Worm (Caenorhabditis elegans) whole organism, L1 larva: Measurements from ENCODE around the gene xbx-5.

Experiments
- C04F5.9 ChIP-seq: sonication (generic microtip); optimal IDR thresholded peaks from 2 replicates; lab custom pipeline; 2016; ENCODE audit warnings: missing genetic modification characterization, missing compliant biosample characterization
- Y116A8C.19 ChIP-seq: sonication (generic microtip); optimal IDR thresholded peaks from 2 replicates; lab custom pipeline; 2016; ENCODE audit warnings: missing compliant biosample characterization, missing genetic modification characterization, borderline replicate concordance
- aha-1 ChIP-seq: fragments of 150-350 bp; optimal IDR thresholded peaks from 2 replicates; lab custom pipeline; 2014; ENCODE audit warnings: missing biosample characterization, missing genetic modification characterization
- alr-1 ChIP-seq: fragments of 200-800 bp; sonication (Bioruptor generic); optimal IDR thresholded peaks from 2 replicates; lab custom pipeline; 2018; ENCODE audit warnings: borderline replicate concordance, mild to moderate bottlenecking, missing genetic modification characterization, missing compliant biosample characterization
- ama-1 ChIP-seq: fragments of 150-350 bp; optimal IDR thresholded peaks from 2 replicates; lab custom pipeline; 2014
- blmp-1 ChIP-seq: fragments of 150-350 bp; optimal IDR thresholded peaks from 2 replicates; lab custom pipeline; 2014; ENCODE audit warnings: missing biosample characterization, missing genetic modification characterization
- ceh-63 ChIP-seq: fragments of 200-800 bp; sonication (Bioruptor generic); optimal IDR thresholded peaks from 2 replicates; lab custom pipeline; 2018; ENCODE audit warnings: mild to moderate bottlenecking, missing genetic modification characterization, missing compliant biosample characterization
- ceh-82 ChIP-seq, 3 experiments: fragments of 150-350 bp in 1 of 3; sonication (generic microtip) in 2 of 3; optimal IDR thresholded peaks; 2 replicates each; lab custom pipeline; 2014 to 2017; ENCODE audit warnings: missing biosample characterization in 3 of 3, missing genetic modification characterization in 3 of 3
- ces-1 ChIP-seq: fragments of 150-350 bp; optimal IDR thresholded peaks from 2 replicates; lab custom pipeline; 2014; ENCODE audit warnings: missing biosample characterization, missing genetic modification reagents, missing genetic modification characterization
- dpl-1 ChIP-seq, 3 experiments: fragments of 150-350 bp in 2 of 3; sonication (generic microtip) in 1 of 3; optimal IDR thresholded peaks; 2 replicates each; lab custom pipeline; 2014 to 2017; ENCODE audit warnings: missing biosample characterization in 3 of 3, missing genetic modification characterization in 3 of 3, missing genetic modification reagents in 3 of 3
- dsc-1 ChIP-seq: sonication (generic microtip); optimal IDR thresholded peaks from 2 replicates; lab custom pipeline; 2016; ENCODE audit warnings: mild to moderate bottlenecking, missing genetic modification characterization, missing compliant biosample characterization
- efl-1 ChIP-seq, 4 experiments: fragments of 150-350 bp; optimal IDR thresholded peaks in 3 of 4; peaks in 1 of 4; 1 replicate in 1 of 4; 2 replicates in 3 of 4; lab custom pipeline; 2014; ENCODE audit warnings: missing biosample characterization in 2 of 4, missing genetic modification characterization in 2 of 4, missing genetic modification reagents in 2 of 4
- egl-13 ChIP-seq: sonication (generic microtip); optimal IDR thresholded peaks from 2 replicates; lab custom pipeline; 2016; ENCODE audit warnings: missing genotype, missing genetic modification reagents, missing genetic modification characterization, missing compliant biosample characterization
- elt-2 ChIP-seq: sonication (generic microtip); optimal IDR thresholded peaks from 2 replicates; lab custom pipeline; 2016; ENCODE audit warnings: missing genetic modification characterization, mild to moderate bottlenecking, inconsistent platforms, missing compliant biosample characterization, missing genetic modification reagents
- fkh-4 ChIP-seq: sonication (generic microtip); optimal IDR thresholded peaks from 2 replicates; lab custom pipeline; 2016; ENCODE audit warnings: missing compliant biosample characterization, missing genetic modification characterization, borderline replicate concordance
- fkh-8 ChIP-seq: sonication (generic microtip); optimal IDR thresholded peaks from 2 replicates; lab custom pipeline; 2016; ENCODE audit warnings: mild to moderate bottlenecking, missing genetic modification characterization, missing compliant biosample characterization
- grh-1 ChIP-seq: fragments of 200-800 bp; sonication (Bioruptor generic); IDR thresholded peaks from 2 replicates; pipeline ENCODE4 v1.3.6; 2022; ENCODE audit warnings: missing genetic modification reagents, missing genetic modification characterization, missing compliant biosample characterization
- hlh-17 ChIP-seq: fragments of 200-800 bp; sonication (Bioruptor generic); optimal IDR thresholded peaks from 2 replicates; lab custom pipeline; 2018; ENCODE audit warnings: missing genetic modification characterization, mild to moderate bottlenecking, missing compliant biosample characterization, moderate library complexity, borderline replicate concordance
- hlh-4 ChIP-seq: sonication (generic microtip); optimal IDR thresholded peaks from 2 replicates; lab custom pipeline; 2016; ENCODE audit warnings: mild to moderate bottlenecking, missing genetic modification characterization, missing compliant biosample characterization
- hpl-2 ChIP-seq: fragments of 150-350 bp; optimal IDR thresholded peaks from 2 replicates; lab custom pipeline; 2014; ENCODE audit warnings: missing biosample characterization, missing genetic modification reagents, missing genetic modification characterization
- lin-13 ChIP-seq: fragments of 150-350 bp; optimal IDR thresholded peaks from 2 replicates; lab custom pipeline; 2014; ENCODE audit warnings: missing biosample characterization, missing genetic modification reagents, missing genetic modification characterization
- lin-14 ChIP-seq: fragments of 200-800 bp; sonication (Bioruptor generic); optimal IDR thresholded peaks from 2 replicates; lab custom pipeline; 2018; ENCODE audit warnings: mild to moderate bottlenecking, missing genetic modification characterization, moderate library complexity, missing compliant biosample characterization
- lin-15B ChIP-seq: fragments of 150-350 bp; sonication (generic microtip); optimal IDR thresholded peaks from 3 replicates; lab custom pipeline; 2014; ENCODE audit warnings: missing biosample characterization, missing genetic modification characterization
- lir-3 ChIP-seq: sonication (generic microtip); optimal IDR thresholded peaks from 2 replicates; lab custom pipeline; 2016; ENCODE audit warnings: mild to moderate bottlenecking, missing genetic modification characterization, moderate library complexity, missing compliant biosample characterization; ENCODE audit not compliant: poor library complexity
- lsy-2 ChIP-seq, 2 experiments: fragments of 150-350 bp; optimal IDR thresholded peaks; 2 replicates each; lab custom pipeline; 2014; ENCODE audit warnings: missing biosample characterization in 2 of 2, missing genetic modification characterization in 2 of 2
- mab-9 ChIP-seq: fragments of 200-800 bp; sonication (Bioruptor generic); IDR thresholded peaks from 2 replicates; pipeline ENCODE4 v1.3.6; 2022; ENCODE audit warnings: missing genetic modification reagents, missing genetic modification characterization, missing compliant biosample characterization
- mef-2 ChIP-seq: fragments of 150-350 bp; optimal IDR thresholded peaks from 2 replicates; lab custom pipeline; 2014; ENCODE audit warnings: missing biosample characterization, missing genetic modification characterization
- nhr-28 ChIP-seq: fragments of 150-350 bp; optimal IDR thresholded peaks from 2 replicates; lab custom pipeline; 2014; ENCODE audit warnings: missing biosample characterization, missing genetic modification characterization
- nhr-47 ChIP-seq: sonication (generic microtip); optimal IDR thresholded peaks from 2 replicates; lab custom pipeline; 2016; ENCODE audit warnings: mild to moderate bottlenecking, missing genetic modification characterization, moderate library complexity, missing compliant biosample characterization
- nhr-76 ChIP-seq: sonication (generic microtip); optimal IDR thresholded peaks from 2 replicates; lab custom pipeline; 2017; ENCODE audit warnings: missing biosample characterization, missing genetic modification characterization
- nhr-77 ChIP-seq: fragments of 150-350 bp; optimal IDR thresholded peaks from 2 replicates; lab custom pipeline; 2014; ENCODE audit warnings: missing biosample characterization, missing genetic modification characterization
- nhr-85 ChIP-seq: sonication (generic microtip); peaks from one replicate; lab custom pipeline; 2016; ENCODE audit warnings: missing genetic modification characterization, inconsistent platforms, missing compliant biosample characterization
- nhr-90 ChIP-seq: sonication (generic microtip); optimal IDR thresholded peaks from 2 replicates; lab custom pipeline; 2016; ENCODE audit warnings: mild to moderate bottlenecking, missing genetic modification characterization, missing compliant biosample characterization; ENCODE audit not compliant: poor library complexity
- pag-3 ChIP-seq: sonication (generic microtip); optimal IDR thresholded peaks from 2 replicates; lab custom pipeline; 2017; ENCODE audit warnings: missing genetic modification characterization, mild to moderate bottlenecking, missing compliant biosample characterization, antibody characterized with exemption, borderline replicate concordance; ENCODE audit not compliant: insufficient read depth
- snpc-4 ChIP-seq: fragments of 150-350 bp; optimal IDR thresholded peaks from 2 replicates; lab custom pipeline; 2014; ENCODE audit warnings: missing biosample characterization, missing genetic modification characterization
- snu-23 ChIP-seq: sonication (generic microtip); optimal IDR thresholded peaks from 2 replicates; lab custom pipeline; 2016; ENCODE audit warnings: missing genetic modification characterization, missing compliant biosample characterization
- sox-4 ChIP-seq: sonication (generic microtip); optimal IDR thresholded peaks from 2 replicates; lab custom pipeline; 2016; ENCODE audit warnings: missing genetic modification characterization, missing compliant biosample characterization
- sup-37 ChIP-seq: fragments of 200-800 bp; sonication (Bioruptor generic); optimal IDR thresholded peaks from 2 replicates; lab custom pipeline; 2018; ENCODE audit warnings: mild to moderate bottlenecking, missing genetic modification characterization, missing compliant biosample characterization
- swsn-7 ChIP-seq: sonication (generic microtip); optimal IDR thresholded peaks from 2 replicates; lab custom pipeline; 2016; ENCODE audit warnings: missing genetic modification characterization, missing compliant biosample characterization
- unc-30 ChIP-seq: sonication (generic microtip); optimal IDR thresholded peaks from 2 replicates; lab custom pipeline; 2017; ENCODE audit warnings: missing biosample characterization, missing genetic modification characterization
- unc-86 ChIP-seq: sonication (generic microtip); optimal IDR thresholded peaks from 2 replicates; lab custom pipeline; 2016; ENCODE audit warnings: missing genetic modification characterization, missing compliant biosample characterization
- unc-98 ChIP-seq: fragments of 200-800 bp; sonication (Bioruptor generic); IDR thresholded peaks from 2 replicates; pipeline ENCODE4 v1.3.6; 2022; ENCODE audit warnings: missing genetic modification characterization, missing compliant biosample characterization
- vab-15 ChIP-seq: sonication (generic microtip); optimal IDR thresholded peaks from 2 replicates; lab custom pipeline; 2017; ENCODE audit warnings: missing genotype, mild to moderate bottlenecking, missing genetic modification characterization, missing compliant biosample characterization
- xbp-1 ChIP-seq: sonication (generic microtip); optimal IDR thresholded peaks from 2 replicates; lab custom pipeline; 2016; ENCODE audit warnings: missing genetic modification characterization, missing compliant biosample characterization
- zip-4 ChIP-seq: fragments of 200-800 bp; sonication (Bioruptor generic); optimal IDR thresholded peaks from 2 replicates; lab custom pipeline; 2018; ENCODE audit warnings: mild to moderate bottlenecking, missing genetic modification characterization, moderate library complexity, missing compliant biosample characterization
- ztf-11 ChIP-seq, 2 experiments: sonication (generic microtip); optimal IDR thresholded peaks; 2 replicates each; lab custom pipeline; 2016 to 2017; ENCODE audit warnings: missing genetic modification characterization in 2 of 2, missing biosample characterization in 1 of 2, missing compliant biosample characterization in 1 of 2

xbx-5 gene

DNA sequence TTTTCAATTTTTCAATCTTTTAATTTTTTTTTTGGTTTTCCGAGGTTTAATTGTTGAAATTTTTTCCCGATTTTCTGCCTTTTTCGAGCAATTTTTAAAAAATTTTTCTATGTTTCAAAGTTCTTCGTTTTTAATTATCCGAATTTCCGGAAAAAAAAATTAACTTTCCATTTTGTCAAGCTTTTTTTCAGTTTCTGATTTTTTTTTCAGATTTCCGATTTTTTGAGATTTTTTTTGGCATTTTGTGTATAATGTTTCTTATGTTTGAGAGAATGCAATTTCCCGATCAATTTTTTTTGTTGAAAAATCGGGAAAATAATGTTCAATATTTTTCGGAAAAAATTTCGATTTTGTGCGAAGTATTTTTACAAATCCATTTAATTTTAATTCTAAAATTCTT is 2.6 kb upstream of the xbx-5 start:
- TF ChIP-seq zip-4 (GFP tag; lab: Kevin White, UChicago) (no peak), nhr-76 (tag; lab: Kevin White, UChicago) (no peak), aha-1 (tag; lab: Kevin White, UChicago) (no peak)

ce11 chrIII:3803113-3803512 is 1.2 kb downstream of the xbx-5 start:
- TF ChIP-seq nhr-76 (tag; lab: Kevin White, UChicago), result no peak
- no peak for TF ChIP-seq fkh-8 (tag; lab: Kevin White, UChicago)
- no peak for TF ChIP-seq unc-98 (GFP tag; lab: Robert Waterston, UW)
- TF ChIP-seq sup-37 (GFP tag; lab: Kevin White, UChicago), result no peak
- no peak for TF ChIP-seq fkh-4
- TF ChIP-seq unc-86, result no peak
- TF ChIP-seq nhr-90, result no peak
- no peak for TF ChIP-seq alr-1 (tag; lab: Kevin White, UChicago)
- TF ChIP-seq lin-15B (tag; lab: Kevin White, UChicago), result no peak
- TF ChIP-seq ztf-11 (tag; optimal IDR thresholded peaks at IDR 0.05; lab: Kevin White, UChicago), result no peak
- no peak for TF ChIP-seq vab-15
- TF ChIP-seq ceh-82 (tag; optimal IDR thresholded peaks at IDR 0.05; lab: Kevin White, UChicago), result no peak
- TF ChIP-seq efl-1 (optimal IDR thresholded peaks at IDR 0.05; lab: Kevin White, UChicago), result no peak
- no peak for TF ChIP-seq efl-1 (GFP tag; optimal IDR thresholded peaks at IDR 0.05 in 1 of 2; lab: Kevin White, UChicago)
- no peak for TF ChIP-seq grh-1 (GFP tag; lab: Robert Waterston, UW)

DNA sequence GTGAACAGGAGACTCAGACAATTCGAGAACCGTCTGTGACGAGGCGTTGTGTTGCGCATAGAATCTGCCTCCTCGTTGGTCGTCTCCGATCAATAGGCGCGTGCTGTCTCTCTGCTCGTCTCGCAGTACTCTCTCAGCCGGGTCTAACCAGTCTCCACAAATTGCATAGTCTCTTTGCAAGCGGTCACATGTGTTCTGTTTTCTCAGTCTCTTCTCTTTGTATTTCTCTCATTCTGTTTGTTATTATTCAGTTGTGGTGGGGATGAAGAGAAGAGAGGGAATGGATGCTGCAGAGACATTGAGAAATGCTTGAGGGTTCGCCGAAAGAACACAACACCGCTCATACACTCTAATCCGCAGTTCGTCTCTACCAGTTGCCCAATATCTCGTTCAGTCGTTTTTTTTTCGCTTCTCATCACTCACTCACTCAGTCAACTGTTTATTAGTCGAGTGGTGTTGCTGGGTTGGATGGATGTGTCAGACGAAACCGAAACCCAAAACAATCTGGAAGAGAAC is 2.8 kb downstream of the xbx-5 start:
- TF ChIP-seq xbp-1 (peak; percentile 92), swsn-7 (tag; lab: Kevin White, UChicago) (peak; percentile 97), nhr-76 (tag; lab: Kevin White, UChicago) (no peak), vab-15 (no peak), egl-13 (tag; lab: Kevin White, UChicago) (peak; percentile 83), dpl-1 (GFP tag; optimal IDR thresholded peaks at IDR 0.05; lab: Kevin White, UChicago) (peak; percentile 71 to 75 (median 74)), lir-3 (tag; lab: Kevin White, UChicago) (peak; percentile 90), lin-15B (tag; lab: Kevin White, UChicago) (peak; percentile 43), ceh-63 (GFP tag; lab: Kevin White, UChicago) (no peak), hlh-4 (no peak), grh-1 (GFP tag; lab: Robert Waterston, UW) (peak; percentile 90), nhr-28 (tag; lab: Kevin White, UChicago) (peak; percentile 61), pag-3 (tag; lab: Kevin White, UChicago) (peak; percentile 51), blmp-1 (tag; lab: Kevin White, UChicago) (peak; percentile 89), ces-1 (no peak), ceh-82 (tag; optimal IDR thresholded peaks at IDR 0.05; lab: Kevin White, UChicago) (peak; percentile 78 to 97 (median 93)), ztf-11 (tag; optimal IDR thresholded peaks at IDR 0.05; lab: Kevin White, UChicago) (peak in 1 of 2 experiments; percentile 77), sox-4 (tag; lab: Kevin White, UChicago) (peak; percentile 79), ama-1 (lab: Kevin White, UChicago) (peak; percentile 58), snu-23 (peak; percentile 99), dsc-1 (tag; lab: Kevin White, UChicago) (peak; percentile 90), mef-2 (tag; lab: Kevin White, UChicago) (peak; percentile 90), fkh-4 (peak; percentile 33), C04F5.9 (tag; lab: Kevin White, UChicago) (peak; percentile 43), unc-86 (peak; percentile 97), hpl-2 (GFP tag; lab: Kevin White, UChicago) (peak; percentile 87), hlh-17 (GFP tag; lab: Kevin White, UChicago) (no peak), nhr-90 (peak; percentile 89), elt-2 (tag; lab: Kevin White, UChicago) (peak; percentile 62), snpc-4 (tag; lab: Kevin White, UChicago) (peak; percentile 78), mab-9 (GFP tag; lab: Robert Waterston, UW) (peak; percentile 82), nhr-85 (tag; lab: Kevin White, UChicago) (peak; percentile 98), lin-14 (GFP tag; lab: Kevin White, UChicago) (peak; percentile 100), lsy-2 (tag; optimal IDR thresholded peaks at IDR 0.05; lab: Kevin White, UChicago) (peak; percentile 94 to 96), nhr-47 (tag; lab: Kevin White, UChicago) (peak; percentile 97), unc-30 (tag; lab: Kevin White, UChicago) (no peak), Y116A8C.19 (tag; lab: Kevin White, UChicago) (no peak), lin-13 (GFP tag; lab: Kevin White, UChicago) (peak; percentile 97), nhr-77 (tag; lab: Kevin White, UChicago) (peak; percentile 97)
